Fruit fly (Drosophila melanogaster): ENCODE results near the gene CG46339.

CG46339 gene

dm6 chr3R:26980282-26980691 is 64.7 kb downstream of the CG46339 start (continued):
- TF ChIP-seq vvl (GFP tag; IDR thresholded peaks at IDR 0.05): peak; percentile 84
- TF ChIP-seq so (GFP tag; IDR thresholded peaks at IDR 0.05): peak; percentile 71; the same call in 1 of the 3 replicates
- 0 out of 2 replicates have a peak, but pooled peaks have one; percentile 39 for TF ChIP-seq CG16779 (GFP tag; IDR thresholded peaks at IDR 0.05)
- peak; percentile 49 for TF ChIP-seq CG6854 (GFP tag; optimal IDR thresholded peaks at IDR 0.05)
- TF ChIP-seq abd-A (tag; optimal IDR thresholded peaks at IDR 0.05): peak; percentile 57
- TF ChIP-seq Rfx (GFP tag; IDR thresholded peaks at IDR 0.05): peak; percentile 46; the same call in 1 of the 2 replicates
- TF ChIP-seq psq (GFP tag; optimal IDR thresholded peaks at IDR 0.05): peak; percentile 29
- TF ChIP-seq CG10654 (GFP tag; optimal IDR thresholded peaks at IDR 0.05): no peak
- peak; percentile 34 for TF ChIP-seq CG12071 (GFP tag; optimal IDR thresholded peaks at IDR 0.05)
- TF ChIP-seq CG6765 (GFP tag; optimal IDR thresholded peaks at IDR 0.05): peak; percentile 39
- TF ChIP-seq Med (GFP tag): peak; percentile 83
- TF ChIP-seq vfl (GFP tag; optimal IDR thresholded peaks at IDR 0.05): no peak
- TF ChIP-seq tna (GFP tag; IDR thresholded peaks at IDR 0.05; ENCODE audit: partially characterized antibody): peak; percentile 68
- TF ChIP-seq toy (GFP tag; IDR thresholded peaks at IDR 0.05): no peak
- no peak for TF ChIP-seq wdn (GFP tag; IDR thresholded peaks at IDR 0.05)
- TF ChIP-seq CG12769 (tag; optimal IDR thresholded peaks at IDR 0.05): peak; percentile 49
- TF ChIP-seq CG13296 (GFP tag; optimal IDR thresholded peaks at IDR 0.05): peak; percentile 20
- peak; percentile 1 for TF ChIP-seq BtbVII (GFP tag; optimal IDR thresholded peaks at IDR 0.05)
- TF ChIP-seq unc-4 (GFP tag; IDR thresholded peaks at IDR 0.05; ENCODE audit: partially characterized antibody): peak; percentile 52
- peak; percentile 93; the same call in 3 of the 4 replicates for TF ChIP-seq chinmo (GFP tag; IDR thresholded peaks at IDR 0.05; ENCODE audit: partially characterized antibody)
- TF ChIP-seq zen2 (GFP tag; IDR thresholded peaks at IDR 0.05; ENCODE audit: partially characterized antibody): peak; percentile 37; the same call in 2 of the 3 replicates
- no peak for TF ChIP-seq Spps (tag; optimal IDR thresholded peaks at IDR 0.05)
- peak; percentile 53; the same call in 2 of the 3 replicates for TF ChIP-seq Dbx (GFP tag; IDR thresholded peaks at IDR 0.05)
- peak; percentile 28 for TF ChIP-seq Vsx1 (GFP tag; optimal IDR thresholded peaks at IDR 0.05)
- peak; percentile 56 for TF ChIP-seq sens (GFP tag)
- TF ChIP-seq CG6254 (GFP tag; optimal IDR thresholded peaks at IDR 0.05): no peak
- TF ChIP-seq CG17829 (tag; optimal IDR thresholded peaks at IDR 0.05): no peak
- TF ChIP-seq CG13287 (GFP tag; IDR thresholded peaks at IDR 0.05; ENCODE audit: partially characterized antibody): peak; percentile 70
- TF ChIP-seq HmgZ (tag; optimal IDR thresholded peaks at IDR 0.05): peak; percentile 1
- no peak for TF ChIP-seq al (GFP tag; IDR thresholded peaks at IDR 0.05)
- TF ChIP-seq CG15514 (GFP tag; optimal IDR thresholded peaks at IDR 0.05): peak; percentile 6
- no peak for TF ChIP-seq pan (optimal IDR thresholded peaks at IDR 0.05)
- TF ChIP-seq pan (GFP tag; optimal IDR thresholded peaks at IDR 0.05 in 1 of 2, IDR thresholded peaks at IDR 0.05 in 1 of 2): peak in 1 of 2 experiments; percentile 42
- TF ChIP-seq sna (GFP tag; IDR thresholded peaks at IDR 0.05; ENCODE audit: partially characterized antibody): 0 out of 2 replicates have a peak, but pooled peaks have one; percentile 31
- TF ChIP-seq Mes4 (GFP tag; optimal IDR thresholded peaks at IDR 0.05): no peak
- no peak for TF ChIP-seq Dref (GFP tag; IDR thresholded peaks at IDR 0.05)
- TF ChIP-seq Jarid2 (GFP tag; optimal IDR thresholded peaks at IDR 0.05): peak; percentile 88
- TF ChIP-seq Bdp1 (GFP tag; optimal IDR thresholded peaks at IDR 0.05): no peak
- TF ChIP-seq Hr78 (GFP tag; optimal IDR thresholded peaks at IDR 0.05): peak in 1 of 2 experiments; percentile 43
- peak; percentile 26; the same call in 1 of the 2 replicates for TF ChIP-seq CG9932 (GFP tag; IDR thresholded peaks at IDR 0.05)
- peak; percentile 66 for TF ChIP-seq CG34376 (GFP tag; optimal IDR thresholded peaks at IDR 0.05)
- TF ChIP-seq HmgD (GFP tag; optimal IDR thresholded peaks at IDR 0.05): no peak
- no peak for TF ChIP-seq CG1529 (GFP tag; optimal IDR thresholded peaks at IDR 0.05)
- TF ChIP-seq mirr (GFP tag; optimal IDR thresholded peaks at IDR 0.05): peak; percentile 47
- TF ChIP-seq CG17385 (GFP tag; optimal IDR thresholded peaks at IDR 0.05): peak; percentile 24
- TF ChIP-seq Dll (GFP tag; IDR thresholded peaks at IDR 0.05; ENCODE audit: partially characterized antibody): 0 out of 4 replicates have a peak, but pooled peaks have one; percentile 15
- no peak for TF ChIP-seq CG9215 (GFP tag; IDR thresholded peaks at IDR 0.05)
- peak; percentile 84 for TF ChIP-seq oc (tag; optimal IDR thresholded peaks at IDR 0.05)
- no peak for TF ChIP-seq CG3407 (GFP tag; optimal IDR thresholded peaks at IDR 0.05)
- TF ChIP-seq sug (tag; optimal IDR thresholded peaks at IDR 0.05): peak; percentile 54
